Worm (Caenorhabditis elegans) whole organism, L1 larva: ENCODE data around the gene oac-6.

Source experiments
- C16A3.4 ChIP-seq: fragments of 150-350 bp; optimal IDR thresholded peaks from 2 replicates; lab custom pipeline; 2014; ENCODE audit warnings: missing biosample characterization, missing genetic modification characterization
- C34B4.2 ChIP-seq: sonication (generic microtip); optimal IDR thresholded peaks from 2 replicates; lab custom pipeline; 2017; ENCODE audit warnings: mild to moderate bottlenecking, missing genetic modification characterization, missing compliant biosample characterization
- F16B12.6 ChIP-seq: fragments of 150-350 bp; optimal IDR thresholded peaks from 2 replicates; lab custom pipeline; 2014; ENCODE audit warnings: missing biosample characterization, missing genetic modification characterization
- alr-1 ChIP-seq: fragments of 200-800 bp; sonication (Bioruptor generic); optimal IDR thresholded peaks from 2 replicates; lab custom pipeline; 2018; ENCODE audit warnings: borderline replicate concordance, mild to moderate bottlenecking, missing genetic modification characterization, missing compliant biosample characterization
- ceh-63 ChIP-seq: fragments of 200-800 bp; sonication (Bioruptor generic); optimal IDR thresholded peaks from 2 replicates; lab custom pipeline; 2018; ENCODE audit warnings: mild to moderate bottlenecking, missing genetic modification characterization, missing compliant biosample characterization
- ceh-8 ChIP-seq: fragments of 200-800 bp; sonication (Bioruptor generic); optimal IDR thresholded peaks from 2 replicates; lab custom pipeline; 2018; ENCODE audit warnings: mild to moderate bottlenecking, missing genetic modification characterization, moderate library complexity, missing compliant biosample characterization
- ceh-82 ChIP-seq, 3 experiments: fragments of 150-350 bp in 1 of 3; sonication (generic microtip) in 2 of 3; optimal IDR thresholded peaks; 2 replicates each; lab custom pipeline; 2014 to 2017; ENCODE audit warnings: missing biosample characterization in 3 of 3, missing genetic modification characterization in 3 of 3
- ces-1 ChIP-seq: fragments of 150-350 bp; optimal IDR thresholded peaks from 2 replicates; lab custom pipeline; 2014; ENCODE audit warnings: missing biosample characterization, missing genetic modification reagents, missing genetic modification characterization
- efl-1 ChIP-seq, 4 experiments: fragments of 150-350 bp; optimal IDR thresholded peaks in 3 of 4; peaks in 1 of 4; 1 replicate in 1 of 4; 2 replicates in 3 of 4; lab custom pipeline; 2014; ENCODE audit warnings: missing biosample characterization in 2 of 4, missing genetic modification characterization in 2 of 4, missing genetic modification reagents in 2 of 4
- egl-27 ChIP-seq, 2 experiments: fragments of 150-350 bp in 1 of 2; sonication (generic microtip); optimal IDR thresholded peaks; 3 replicates each; lab custom pipeline; 2017 to 2018; ENCODE audit warnings: missing biosample characterization in 2 of 2, missing genetic modification characterization in 2 of 2, missing genetic modification reagents in 2 of 2
- elt-2 ChIP-seq: sonication (generic microtip); optimal IDR thresholded peaks from 2 replicates; lab custom pipeline; 2016; ENCODE audit warnings: missing genetic modification characterization, mild to moderate bottlenecking, inconsistent platforms, missing compliant biosample characterization, missing genetic modification reagents
- elt-3 ChIP-seq, 6 experiments: fragments of 150-350 bp in 1 of 6; sonication (generic microtip); optimal IDR thresholded peaks; 2 replicates each; lab custom pipeline; 2017 to 2018; ENCODE audit warnings: missing biosample characterization in 6 of 6, missing genetic modification characterization in 6 of 6, inconsistent platforms in 1 of 6
- ets-5 ChIP-seq: fragments of 200-800 bp; sonication (Bioruptor generic); IDR thresholded peaks from 2 replicates; pipeline ENCODE4 v1.3.6; 2022; ENCODE audit warnings: missing genetic modification characterization, missing compliant biosample characterization
- fkh-10 ChIP-seq: sonication (generic microtip); optimal IDR thresholded peaks from 2 replicates; lab custom pipeline; 2017; ENCODE audit warnings: missing biosample characterization, missing genetic modification reagents, missing genetic modification characterization
- hpl-2 ChIP-seq: fragments of 150-350 bp; optimal IDR thresholded peaks from 2 replicates; lab custom pipeline; 2014; ENCODE audit warnings: missing biosample characterization, missing genetic modification reagents, missing genetic modification characterization
- lin-15B ChIP-seq: fragments of 150-350 bp; sonication (generic microtip); optimal IDR thresholded peaks from 3 replicates; lab custom pipeline; 2014; ENCODE audit warnings: missing biosample characterization, missing genetic modification characterization
- lin-35 ChIP-seq, 2 experiments: fragments of 150-350 bp; optimal IDR thresholded peaks; 2 replicates each; lab custom pipeline; 2014; ENCODE audit warnings: missing biosample characterization in 2 of 2, missing genetic modification characterization in 2 of 2, missing genetic modification reagents in 2 of 2
- lin-39 ChIP-seq: fragments of 150-350 bp; optimal IDR thresholded peaks from 2 replicates; lab custom pipeline; 2014; ENCODE audit warnings: missing biosample characterization, missing genetic modification reagents, missing genetic modification characterization
- lsy-2 ChIP-seq, 2 experiments: fragments of 150-350 bp; optimal IDR thresholded peaks; 2 replicates each; lab custom pipeline; 2014; ENCODE audit warnings: missing biosample characterization in 2 of 2, missing genetic modification characterization in 2 of 2
- mab-9 ChIP-seq: fragments of 200-800 bp; sonication (Bioruptor generic); IDR thresholded peaks from 2 replicates; pipeline ENCODE4 v1.3.6; 2022; ENCODE audit warnings: missing genetic modification reagents, missing genetic modification characterization, missing compliant biosample characterization
- nhr-12 ChIP-seq: sonication (generic microtip); optimal IDR thresholded peaks from 2 replicates; lab custom pipeline; 2017; ENCODE audit warnings: missing biosample characterization, missing genetic modification characterization
- nhr-19 ChIP-seq: fragments of 200-800 bp; sonication (Bioruptor generic); conservative IDR thresholded peaks from 2 replicates; pipeline ENCODE4 v1.3.6; 2022; ENCODE audit warnings: missing genetic modification characterization, missing compliant biosample characterization
- nhr-47 ChIP-seq: sonication (generic microtip); optimal IDR thresholded peaks from 2 replicates; lab custom pipeline; 2016; ENCODE audit warnings: mild to moderate bottlenecking, missing genetic modification characterization, moderate library complexity, missing compliant biosample characterization
- nhr-77 ChIP-seq: fragments of 150-350 bp; optimal IDR thresholded peaks from 2 replicates; lab custom pipeline; 2014; ENCODE audit warnings: missing biosample characterization, missing genetic modification characterization
- nhr-84 ChIP-seq: sonication (generic microtip); optimal IDR thresholded peaks from 2 replicates; lab custom pipeline; 2017; ENCODE audit warnings: missing biosample characterization, missing genetic modification characterization
- nhr-85 ChIP-seq: sonication (generic microtip); peaks from one replicate; lab custom pipeline; 2016; ENCODE audit warnings: missing genetic modification characterization, inconsistent platforms, missing compliant biosample characterization
- snpc-4 ChIP-seq: fragments of 150-350 bp; optimal IDR thresholded peaks from 2 replicates; lab custom pipeline; 2014; ENCODE audit warnings: missing biosample characterization, missing genetic modification characterization
- snu-23 ChIP-seq: sonication (generic microtip); optimal IDR thresholded peaks from 2 replicates; lab custom pipeline; 2016; ENCODE audit warnings: missing genetic modification characterization, missing compliant biosample characterization
- sox-4 ChIP-seq: sonication (generic microtip); optimal IDR thresholded peaks from 2 replicates; lab custom pipeline; 2016; ENCODE audit warnings: missing genetic modification characterization, missing compliant biosample characterization
- tlp-1 ChIP-seq: fragments of 150-350 bp; optimal IDR thresholded peaks from 2 replicates; lab custom pipeline; 2014; ENCODE audit warnings: missing biosample characterization, missing genetic modification characterization
- unc-62 ChIP-seq: fragments of 150-350 bp; optimal IDR thresholded peaks from 2 replicates; lab custom pipeline; 2014; ENCODE audit warnings: missing biosample characterization, missing genetic modification reagents, missing genetic modification characterization
- unc-86 ChIP-seq: sonication (generic microtip); optimal IDR thresholded peaks from 2 replicates; lab custom pipeline; 2016; ENCODE audit warnings: missing genetic modification characterization, missing compliant biosample characterization
- unc-98 ChIP-seq: fragments of 200-800 bp; sonication (Bioruptor generic); IDR thresholded peaks from 2 replicates; pipeline ENCODE4 v1.3.6; 2022; ENCODE audit warnings: missing genetic modification characterization, missing compliant biosample characterization
- zag-1 ChIP-seq: fragments of 150-350 bp; optimal IDR thresholded peaks from 2 replicates; lab custom pipeline; 2014; ENCODE audit warnings: missing biosample characterization, missing genetic modification characterization
- ztf-11 ChIP-seq, 2 experiments: sonication (generic microtip); optimal IDR thresholded peaks; 2 replicates each; lab custom pipeline; 2016 to 2017; ENCODE audit warnings: missing genetic modification characterization in 2 of 2, missing biosample characterization in 1 of 2, missing compliant biosample characterization in 1 of 2
- ztf-4 ChIP-seq: fragments of 150-350 bp; optimal IDR thresholded peaks from 2 replicates; lab custom pipeline; 2014; ENCODE audit warnings: missing biosample characterization, missing genetic modification characterization

Gene oac-6

ce11 chrV:16302439-16302838, at the start of gene oac-6, which contains the start of gene C31A11.13:
TSS of gene oac-6 (plus strand) at chrV:16302717.
TSS of gene C31A11.13 (minus strand) at chrV:16302551.
- TF ChIP-seq efl-1 (optimal IDR thresholded peaks at IDR 0.05; lab: Kevin White, UChicago) (no peak), efl-1 (GFP tag; optimal IDR thresholded peaks at IDR 0.05 in 1 of 2; lab: Kevin White, UChicago) (peak in 1 of 2 experiments; percentile 31), elt-3 (tag; optimal IDR thresholded peaks at IDR 0.05; lab: Kevin White, UChicago) (no peak), ets-5 (GFP tag; lab: Robert Waterston, UW) (no peak), elt-2 (tag; lab: Kevin White, UChicago) (peak; percentile 43)

DNA sequence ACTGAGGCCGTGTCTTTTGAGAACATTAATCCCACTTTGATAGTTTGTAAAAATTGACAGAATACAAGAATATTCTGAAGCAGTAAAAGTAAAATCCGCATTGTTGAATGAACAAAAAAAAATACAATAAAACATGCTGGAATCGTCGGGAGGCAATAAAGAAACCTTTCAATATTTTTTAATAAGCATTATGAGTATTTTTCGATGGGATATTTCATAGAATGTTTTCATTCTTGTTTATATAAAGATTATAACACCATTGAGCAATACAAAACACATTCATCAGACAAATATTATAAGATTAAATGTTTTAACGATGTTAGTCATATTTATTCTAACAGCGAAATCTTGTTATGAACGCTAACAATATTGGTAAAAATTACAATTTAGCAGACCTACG, 48.8 kb upstream of the oac-6 start, which contains the start of gene gcy-20:
Gene gcy-20, minus strand, starts transcription at position 101 of the 400 bp plus-strand sequence.
- TF ChIP-seq unc-86 (tag; lab: Kevin White, UChicago) (no peak), C34B4.2 (tag; lab: Kevin White, UChicago) (no peak), elt-3 (tag; optimal IDR thresholded peaks at IDR 0.05; lab: Kevin White, UChicago) (no peak), nhr-85 (tag; lab: Kevin White, UChicago) (no peak), F16B12.6 (tag; lab: Kevin White, UChicago) (no peak), lin-35 (GFP tag; optimal IDR thresholded peaks at IDR 0.05; lab: Kevin White, UChicago) (no peak), alr-1 (tag; lab: Kevin White, UChicago) (no peak), ceh-63 (GFP tag; lab: Kevin White, UChicago) (no peak), sox-4 (tag; lab: Kevin White, UChicago) (no peak), snu-23 (GFP tag; lab: Kevin White, UChicago) (no peak), zag-1 (tag; lab: Kevin White, UChicago) (no peak), ces-1 (GFP tag; lab: Kevin White, UChicago) (no peak), lin-15B (no peak), unc-98 (GFP tag; lab: Robert Waterston, UW) (no peak), nhr-84 (tag; lab: Kevin White, UChicago) (no peak), C16A3.4 (tag; lab: Kevin White, UChicago) (no peak), nhr-19 (GFP tag; lab: Robert Waterston, UW) (no peak), mab-9 (GFP tag; lab: Robert Waterston, UW) (no peak), egl-27 (tag; optimal IDR thresholded peaks at IDR 0.05; lab: Kevin White, UChicago) (no peak)

DNA sequence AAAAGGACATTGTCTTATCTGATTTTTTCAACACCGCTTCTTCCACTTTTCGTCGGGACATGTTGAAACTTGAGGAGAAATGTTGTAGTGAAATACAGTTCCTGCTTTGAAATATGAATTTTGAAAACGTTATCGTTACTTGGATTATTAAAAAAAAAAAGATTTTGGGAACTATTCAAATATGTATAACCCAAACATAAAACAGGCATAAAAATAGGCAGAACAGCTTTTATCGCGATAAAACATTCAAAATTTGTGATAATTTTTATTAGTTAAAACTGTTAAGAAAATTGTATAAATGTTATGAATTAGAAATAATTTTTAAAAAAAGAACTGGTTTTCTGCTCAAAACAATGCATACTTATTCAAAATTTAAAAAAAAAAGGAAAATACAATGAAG, 46.1 kb upstream of the oac-6 start, which contains the start of gene bgnt-1.3:
Gene bgnt-1.3, minus strand, starts transcription at position 101 of the 400 bp plus-strand sequence.
- TF ChIP-seq ceh-8 (no peak), alr-1 (tag; lab: Kevin White, UChicago) (no peak), nhr-77 (no peak), ces-1 (GFP tag; lab: Kevin White, UChicago) (no peak), nhr-19 (GFP tag; lab: Robert Waterston, UW) (no peak), fkh-10 (GFP tag; lab: Kevin White, UChicago) (no peak), ztf-4 (tag; lab: Kevin White, UChicago) (no peak)
- TF ChIP-seq, all 84 proteins: peak for 0

ce11 chrV:16258142-16258541, 44.4 kb upstream of the oac-6 start, which contains the start of gene nhr-218:
TSS of gene nhr-218 (plus strand) at chrV:16258442.
- TF ChIP-seq tlp-1 (tag; lab: Kevin White, UChicago) (no peak), ztf-11 (tag; optimal IDR thresholded peaks at IDR 0.05; lab: Kevin White, UChicago) (no peak), ceh-82 (tag; optimal IDR thresholded peaks at IDR 0.05; lab: Kevin White, UChicago) (no peak), nhr-12 (tag; lab: Kevin White, UChicago) (no peak)

- TF ChIP-seq tlp-1 (tag; lab: Kevin White, UChicago): no peak
- no peak for TF ChIP-seq snpc-4 (tag; lab: Kevin White, UChicago)
- TF ChIP-seq lsy-2 (tag; optimal IDR thresholded peaks at IDR 0.05; lab: Kevin White, UChicago): no peak
- TF ChIP-seq F16B12.6 (tag; lab: Kevin White, UChicago): no peak
- no peak for TF ChIP-seq elt-2 (tag; lab: Kevin White, UChicago)
- TF ChIP-seq lin-39: no peak
- TF ChIP-seq hpl-2: no peak
- no peak for TF ChIP-seq nhr-47
- TF ChIP-seq unc-62 (GFP tag; lab: Kevin White, UChicago): no peak
Measured at ce11 chrV:16259684-16260083, 42.8 kb upstream of the oac-6 start, which contains the start of gene nhr-127. TSS of gene nhr-127 (plus strand) at chrV:16259984.
